Worm (Caenorhabditis elegans) whole organism, L3 larva: ENCODE measurements around the gene bath-45.
"Not testable (repeated sequence)": the region's sequence is repeated elsewhere in the genome, so short reads cannot be mapped to it uniquely, and the experiment has no call there.

Experiments used
- ceh-82 ChIP-seq: fragments of 150-350 bp; optimal IDR thresholded peaks from 2 replicates; lab custom pipeline; 2014; ENCODE audit warnings: missing biosample characterization, missing genetic modification characterization
- egl-5 ChIP-seq: fragments of 150-350 bp; optimal IDR thresholded peaks from 2 replicates; lab custom pipeline; 2017; ENCODE audit warnings: missing biosample characterization, missing genetic modification reagents, missing genetic modification characterization, inconsistent platforms
- elt-2 ChIP-seq: sonication (generic microtip); optimal IDR thresholded peaks from 2 replicates; lab custom pipeline; 2016; ENCODE audit warnings: missing genetic modification reagents, mild to moderate bottlenecking, missing genetic modification characterization, missing compliant biosample characterization
- nhr-28 ChIP-seq: fragments of 150-350 bp; optimal IDR thresholded peaks from 2 replicates; lab custom pipeline; 2014; ENCODE audit warnings: missing biosample characterization, missing genetic modification characterization
- pha-4 ChIP-seq: fragments of 150-350 bp; optimal IDR thresholded peaks from 2 replicates; lab custom pipeline; 2014; ENCODE audit warnings: missing biosample characterization, missing genetic modification reagents, missing genetic modification characterization
- pqm-1 ChIP-seq: fragments of 150-350 bp; optimal IDR thresholded peaks from 2 replicates; lab custom pipeline; 2017; ENCODE audit warnings: missing biosample characterization, missing genetic modification characterization, inconsistent platforms
- snpc-4 ChIP-seq: fragments of 150-350 bp; optimal IDR thresholded peaks from 2 replicates; lab custom pipeline; 2014; ENCODE audit warnings: missing biosample characterization, missing genetic modification characterization
- unc-62 ChIP-seq: fragments of 150-350 bp; sonication (generic microtip); optimal IDR thresholded peaks from 4 replicates; lab custom pipeline; 2014; ENCODE audit warnings: missing biosample characterization, missing genetic modification reagents, missing genetic modification characterization
- ztf-4 ChIP-seq: fragments of 150-350 bp; optimal IDR thresholded peaks from 2 replicates; lab custom pipeline; 2014; ENCODE audit warnings: missing biosample characterization, missing genetic modification characterization

DNA sequence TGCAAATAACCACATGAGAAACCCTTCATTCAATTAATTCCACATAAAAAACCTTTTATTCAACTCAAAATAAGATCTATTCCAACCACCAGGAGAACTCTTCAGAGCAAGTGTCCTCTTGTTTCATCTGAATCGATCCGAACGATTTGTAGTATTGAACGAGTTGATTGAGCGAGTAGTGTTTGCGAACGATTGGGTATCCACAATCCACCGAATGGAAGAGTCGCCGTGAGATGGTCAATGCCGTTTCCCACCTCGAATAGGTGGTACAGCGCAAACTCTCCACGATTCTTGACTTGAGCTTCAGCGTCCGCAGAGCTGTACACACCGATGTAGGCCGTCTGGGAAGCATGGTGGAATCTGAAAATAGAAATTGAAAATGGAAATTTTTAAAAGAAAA lies 40.4 kb upstream of the bath-45 start, which contains the start of gene Y81G3A.6:
- TF ChIP-seq unc-62; snpc-4; ceh-82; nhr-28 (tag; lab: Kevin White, UChicago); pqm-1 (tag; lab: Kevin White, UChicago); ztf-4 (tag; lab: Kevin White, UChicago); elt-2 (tag; lab: Kevin White, UChicago); egl-5; pha-4 (tag; lab: Kevin White, UChicago): not testable (repeated sequence)
